Fruit fly (Drosophila melanogaster): ENCODE data around the gene tey.

The tey gene

DNA sequence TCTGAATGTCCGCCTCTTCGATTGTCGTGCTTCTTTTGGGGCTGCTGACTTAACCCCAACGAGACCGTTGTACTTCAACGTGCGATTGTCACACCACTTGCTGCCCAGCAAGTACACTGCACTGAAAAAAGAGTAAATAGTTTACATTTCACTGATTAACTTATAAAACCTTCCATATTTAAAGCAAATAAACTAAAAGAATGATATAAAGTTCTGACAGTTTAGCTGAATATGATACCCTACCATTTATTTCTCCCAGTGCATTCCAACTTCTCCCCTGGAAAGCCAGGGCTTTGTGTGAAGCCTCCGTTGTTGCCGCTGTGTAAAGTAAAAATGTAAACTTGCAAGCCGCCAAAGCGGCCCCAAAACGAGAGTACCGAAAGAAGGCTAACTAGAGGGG lies 10.4 kb upstream of the tey start (continued):
- peak; percentile 26; the same call in 1 of the 3 replicates for TF ChIP-seq croc (GFP tag; conservative IDR thresholded peaks at IDR 0.05)
- TF ChIP-seq klu (GFP tag; IDR thresholded peaks at IDR 0.05): no peak
- no peak for TF ChIP-seq fru (optimal IDR thresholded peaks at IDR 0.05)
- peak; percentile 67 for TF ChIP-seq vvl (GFP tag; IDR thresholded peaks at IDR 0.05)
- no peak for TF ChIP-seq sc (optimal IDR thresholded peaks at IDR 0.05)
- no peak for TF ChIP-seq sc (GFP tag; optimal IDR thresholded peaks at IDR 0.05)
- TF ChIP-seq CG7745 (tag; optimal IDR thresholded peaks at IDR 0.05): no peak
- no peak for TF ChIP-seq cato (GFP tag; optimal IDR thresholded peaks at IDR 0.05; ENCODE audit: borderline replicate concordance)
- peak; percentile 23 for TF ChIP-seq CoRest (tag; optimal IDR thresholded peaks at IDR 0.05)
- no peak for TF ChIP-seq aop (GFP tag; IDR thresholded peaks at IDR 0.05)
- TF ChIP-seq CG15073 (GFP tag; optimal IDR thresholded peaks at IDR 0.05): no peak
- no peak for TF ChIP-seq kni (GFP tag; optimal IDR thresholded peaks at IDR 0.05)
- TF ChIP-seq bcd (GFP tag; optimal IDR thresholded peaks at IDR 0.05): peak; percentile 11
- no peak for TF ChIP-seq trh (GFP tag; optimal IDR thresholded peaks at IDR 0.05)
- TF ChIP-seq Xrp1 (GFP tag; IDR thresholded peaks at IDR 0.05): peak; percentile 42; the same call in 1 of the 2 replicates
- TF ChIP-seq Bgb (GFP tag; IDR thresholded peaks at IDR 0.05; ENCODE audit: partially characterized antibody): no peak
- peak; percentile 34 for TF ChIP-seq CG10654 (GFP tag; optimal IDR thresholded peaks at IDR 0.05)
- peak; percentile 8 for TF ChIP-seq CG17385 (GFP tag; optimal IDR thresholded peaks at IDR 0.05)
- no peak for TF ChIP-seq fd3F (GFP tag; optimal IDR thresholded peaks at IDR 0.05)
- no peak for TF ChIP-seq CG10209 (GFP tag; optimal IDR thresholded peaks at IDR 0.05)
- no peak for TF ChIP-seq CG4730 (GFP tag; IDR thresholded peaks at IDR 0.05)
- no peak for TF ChIP-seq twi (tag; optimal IDR thresholded peaks at IDR 0.05)
- no peak for TF ChIP-seq pzg (GFP tag; optimal IDR thresholded peaks at IDR 0.05)
- no peak for TF ChIP-seq Jarid2 (GFP tag; optimal IDR thresholded peaks at IDR 0.05)
- no peak for TF ChIP-seq mld (GFP tag; IDR thresholded peaks at IDR 0.05; ENCODE audit: partially characterized antibody)
- TF ChIP-seq CG8478 (optimal IDR thresholded peaks at IDR 0.05): no peak
- no peak for TF ChIP-seq Atf3 (GFP tag; optimal IDR thresholded peaks at IDR 0.05)
- TF ChIP-seq CG10959 (GFP tag; IDR thresholded peaks at IDR 0.05): no peak
- TF ChIP-seq Mrtf (GFP tag; IDR thresholded peaks at IDR 0.05): no peak
- no peak for TF ChIP-seq zfh2 (GFP tag; optimal IDR thresholded peaks at IDR 0.05)
- no peak for TF ChIP-seq Nf-YC (tag; optimal IDR thresholded peaks at IDR 0.05)
- TF ChIP-seq BtbVII (GFP tag; optimal IDR thresholded peaks at IDR 0.05): no peak
- TF ChIP-seq CG11504 (tag; optimal IDR thresholded peaks at IDR 0.05): peak; percentile 52
- no peak for TF ChIP-seq chm (GFP tag; IDR thresholded peaks at IDR 0.05)
- TF ChIP-seq abd-A (tag; optimal IDR thresholded peaks at IDR 0.05): no peak
- peak in 1 of 2 experiments; percentile 71 for TF ChIP-seq bsh (GFP tag; optimal IDR thresholded peaks at IDR 0.05)
- TF ChIP-seq CG17612 (GFP tag; IDR thresholded peaks at IDR 0.05): no peak
- TF ChIP-seq E2f1 (GFP tag; IDR thresholded peaks at IDR 0.05): no peak
- TF ChIP-seq otp (GFP tag; IDR thresholded peaks at IDR 0.05): no peak
- TF ChIP-seq gce (GFP tag; IDR thresholded peaks at IDR 0.05): no peak
- TF ChIP-seq CG5245 (GFP tag; optimal IDR thresholded peaks at IDR 0.05): peak; percentile 14
- TF ChIP-seq dysf (GFP tag; IDR thresholded peaks at IDR 0.05): no peak
- no peak for TF ChIP-seq CG6272 (GFP tag; IDR thresholded peaks at IDR 0.05)
- TF ChIP-seq zen2 (GFP tag; IDR thresholded peaks at IDR 0.05; ENCODE audit: partially characterized antibody): no peak
- TF ChIP-seq BEAF-32 (GFP tag; optimal IDR thresholded peaks at IDR 0.05): no peak
- TF ChIP-seq CG8388 (GFP tag; optimal IDR thresholded peaks at IDR 0.05): peak; percentile 51
- no peak for TF ChIP-seq wor (GFP tag; IDR thresholded peaks at IDR 0.05)
- no peak for TF ChIP-seq CG31388 (GFP tag; optimal IDR thresholded peaks at IDR 0.05)
- TF ChIP-seq H2.0 (GFP tag; IDR thresholded peaks at IDR 0.05): no peak
- no peak for TF ChIP-seq seq (GFP tag; IDR thresholded peaks at IDR 0.05)
- no peak for TF ChIP-seq Bteb2 (GFP tag; optimal IDR thresholded peaks at IDR 0.05)
- peak; percentile 8 for TF ChIP-seq CG15601 (tag; optimal IDR thresholded peaks at IDR 0.05)
- TF ChIP-seq fd102C (GFP tag; optimal IDR thresholded peaks at IDR 0.05): no peak
